Fruit fly (Drosophila melanogaster): ENCODE measurements around the gene Peritrophin-15b.

DNA sequence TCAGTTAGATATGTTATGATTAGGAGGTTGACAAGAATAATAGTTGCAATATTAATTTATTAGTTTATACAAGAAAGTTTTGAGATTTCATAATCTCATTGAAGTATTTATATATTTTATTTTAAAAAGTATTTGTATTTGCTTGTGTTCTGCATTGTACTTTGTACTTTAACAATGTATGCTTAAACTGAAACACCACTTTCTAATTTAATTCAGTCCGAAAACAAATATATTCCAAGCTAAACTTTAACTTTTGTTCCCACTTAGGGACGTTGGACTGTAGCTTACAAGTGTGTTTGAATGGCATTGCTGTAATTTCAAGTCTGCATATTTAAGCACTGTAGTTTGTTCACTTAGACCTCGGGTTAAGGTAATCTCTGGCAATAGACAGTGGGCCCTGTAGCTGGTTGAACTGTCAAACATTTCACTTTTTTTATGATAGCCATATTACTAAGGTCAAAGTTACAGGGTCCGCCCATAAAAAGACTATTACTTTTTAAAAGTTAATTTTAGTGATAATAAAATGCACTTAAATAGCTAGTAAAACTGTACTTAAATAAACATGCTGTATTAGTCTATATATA, 23.3 kb downstream of the Peritrophin-15b start:
- TF ChIP-seq fd59A (GFP tag; optimal IDR thresholded peaks at IDR 0.05) (no peak), CG31627 (GFP tag; optimal IDR thresholded peaks at IDR 0.05) (no peak), CG3032 (tag; optimal IDR thresholded peaks at IDR 0.05) (no peak), dac (GFP tag; optimal IDR thresholded peaks at IDR 0.05) (no peak), Hr39 (GFP tag; optimal IDR thresholded peaks at IDR 0.05) (no peak), CG16779 (tag; optimal IDR thresholded peaks at IDR 0.05) (no peak), Blimp-1 (GFP tag; optimal IDR thresholded peaks at IDR 0.05) (no peak), fd85E (GFP tag; optimal IDR thresholded peaks at IDR 0.05) (no peak)

Measured in whole organism, prepupa.